Worm (Caenorhabditis elegans) whole organism, midembryonic: ENCODE results near the gene R05G9.3.

ENCODE experiments used
- T22C8.4 ChIP-seq: fragments of 200-800 bp; sonication (Bioruptor generic); IDR thresholded peaks from 2 replicates; pipeline ENCODE4 v1.3.6; 2022; ENCODE audit warnings: missing genetic modification characterization, missing compliant biosample characterization
- flt-1 ChIP-seq: fragments of 200-800 bp; sonication (Bioruptor generic); IDR thresholded peaks from 2 replicates; pipeline ENCODE4 v1.3.6; 2022; ENCODE audit warnings: missing genetic modification characterization, missing compliant biosample characterization
- klf-2 ChIP-seq: fragments of 200-800 bp; sonication (Bioruptor generic); conservative IDR thresholded peaks from 2 replicates; pipeline ENCODE4 v1.3.6; 2022; ENCODE audit warnings: missing genetic modification reagents, missing genetic modification characterization, missing compliant biosample characterization
- med-1 ChIP-seq: sonication (generic microtip); optimal IDR thresholded peaks from 2 replicates; lab custom pipeline; 2017; ENCODE audit warnings: missing genetic modification characterization, mild to moderate bottlenecking, missing compliant biosample characterization, antibody characterized with exemption, missing genetic modification reagents; ENCODE audit not compliant: insufficient read depth
- ref-1 ChIP-seq: fragments of 200-800 bp; sonication (Bioruptor generic); conservative IDR thresholded peaks from 2 replicates; pipeline ENCODE4 v1.3.6; 2022; ENCODE audit warnings: missing genetic modification reagents, missing genetic modification characterization, missing compliant biosample characterization
- tab-1 ChIP-seq: fragments of 200-800 bp; sonication (Bioruptor generic); IDR thresholded peaks from 2 replicates; pipeline ENCODE4 v1.3.6; 2022; ENCODE audit warnings: missing genetic modification characterization, missing compliant biosample characterization
- ztf-23 ChIP-seq: fragments of 200-800 bp; sonication (Bioruptor generic); IDR thresholded peaks from 2 replicates; pipeline ENCODE4 v1.3.6; 2022; ENCODE audit warnings: missing genetic modification reagents, missing genetic modification characterization, missing compliant biosample characterization

DNA sequence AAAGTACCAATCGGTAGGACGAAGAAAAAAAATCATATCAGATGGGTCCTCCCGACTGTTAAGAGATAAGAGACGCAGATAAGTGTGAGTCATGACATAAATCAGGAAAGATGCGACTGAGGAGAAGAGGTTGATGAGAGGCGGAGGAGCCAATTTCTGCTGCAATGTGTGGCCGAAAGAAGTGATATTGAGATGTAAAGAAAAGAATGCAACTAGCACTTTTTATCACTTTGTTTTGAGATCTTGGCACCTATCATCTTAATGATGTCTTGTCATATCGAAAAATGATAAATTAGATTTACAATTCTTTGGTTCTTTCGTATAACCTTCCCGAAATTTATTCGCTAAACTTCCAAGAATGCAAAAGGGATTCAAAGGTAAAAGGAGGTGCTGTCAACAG is 19.2 kb downstream of the R05G9.3 start, which contains the start of gene del-10:
- no peak for TF ChIP-seq T22C8.4 (GFP tag; lab: Robert Waterston, UW)
- TF ChIP-seq klf-2 (GFP tag; lab: Robert Waterston, UW), result no peak
- no peak for TF ChIP-seq ztf-23 (GFP tag; lab: Robert Waterston, UW)
- no peak for TF ChIP-seq flt-1 (GFP tag; lab: Robert Waterston, UW)
- no peak for TF ChIP-seq med-1
- TF ChIP-seq ref-1 (GFP tag; lab: Robert Waterston, UW), result no peak
- TF ChIP-seq tab-1 (GFP tag; lab: Robert Waterston, UW), result no peak
